Worm (Caenorhabditis elegans) whole organism, young adult: ENCODE measurements around the gene vha-19.
A peak's percentile ranks its signal among the peaks of the same experiment; 100 is the strongest.

Source experiments
- B0261.1 ChIP-seq: sonication (generic microtip); optimal IDR thresholded peaks from 2 replicates; lab custom pipeline; 2016; ENCODE audit warnings: mild to moderate bottlenecking, missing genetic modification characterization, moderate library complexity, missing compliant biosample characterization
- F33H1.4 ChIP-seq: fragments of 200-800 bp; sonication (Bioruptor generic); IDR thresholded peaks from 2 replicates; pipeline ENCODE4 v1.3.6; 2022; ENCODE audit warnings: missing genetic modification reagents, missing genetic modification characterization, missing compliant biosample characterization
- F49E8.2 ChIP-seq: sonication (generic microtip); optimal IDR thresholded peaks from 3 replicates; lab custom pipeline; 2017; ENCODE audit warnings: missing genetic modification characterization, mild to moderate bottlenecking, missing compliant biosample characterization, antibody characterized with exemption, moderate library complexity; ENCODE audit not compliant: insufficient read depth
- F52B5.7 ChIP-seq: sonication (generic microtip); optimal IDR thresholded peaks from 2 replicates; lab custom pipeline; 2016; ENCODE audit warnings: mild to moderate bottlenecking, missing genetic modification characterization, missing compliant biosample characterization
- F55B11.4 ChIP-seq: sonication (generic microtip); optimal IDR thresholded peaks from 2 replicates; lab custom pipeline; 2016; ENCODE audit warnings: missing compliant biosample characterization, missing genetic modification characterization, borderline replicate concordance; ENCODE audit not compliant: insufficient read depth
- F57C9.4 ChIP-seq: sonication (generic microtip); optimal IDR thresholded peaks from 2 replicates; lab custom pipeline; 2017; ENCODE audit warnings: mild to moderate bottlenecking, missing genetic modification characterization, missing compliant biosample characterization
- K11D2.4 ChIP-seq: fragments of 200-800 bp; sonication (Bioruptor generic); IDR thresholded peaks from 2 replicates; pipeline ENCODE4 v1.3.6; 2022; ENCODE audit warnings: missing genetic modification reagents, missing genetic modification characterization, missing compliant biosample characterization
- K12H6.12 ChIP-seq: fragments of 200-800 bp; sonication (Bioruptor generic); optimal IDR thresholded peaks from 2 replicates; lab custom pipeline; 2018; ENCODE audit warnings: mild to moderate bottlenecking, missing genetic modification characterization, missing compliant biosample characterization
- T07F8.4 ChIP-seq: sonication (generic microtip); optimal IDR thresholded peaks from 2 replicates; lab custom pipeline; 2016; ENCODE audit warnings: mild to moderate bottlenecking, missing genetic modification characterization, moderate library complexity, missing compliant biosample characterization
- Y67H2A.10 ChIP-seq: fragments of 200-800 bp; sonication (Bioruptor generic); conservative IDR thresholded peaks from 2 replicates; pipeline ENCODE4 v1.3.6; 2022; ENCODE audit warnings: missing genetic modification reagents, missing genetic modification characterization, missing compliant biosample characterization
- ama-1 ChIP-seq, 3 experiments: fragments of 150-350 bp in 1 of 3; sonication (generic microtip) in 2 of 3; optimal IDR thresholded peaks; 2 replicates each; lab custom pipeline; 2014 to 2018; ENCODE audit warnings: missing biosample characterization in 2 of 3, missing genetic modification characterization in 2 of 3, missing genetic modification reagents in 2 of 3
- aptf-2 ChIP-seq: fragments of 200-800 bp; sonication (Bioruptor generic); conservative IDR thresholded peaks from 2 replicates; pipeline ENCODE4 v1.3.6; 2022; ENCODE audit warnings: missing genetic modification reagents, missing genetic modification characterization, missing compliant biosample characterization
- aptf-3 ChIP-seq: fragments of 200-800 bp; sonication (Bioruptor generic); IDR thresholded peaks from 2 replicates; pipeline ENCODE4 v1.3.6; 2022; ENCODE audit warnings: missing genetic modification characterization, missing compliant biosample characterization
- athp-1 ChIP-seq: sonication (generic microtip); optimal IDR thresholded peaks from 2 replicates; lab custom pipeline; 2017; ENCODE audit warnings: mild to moderate bottlenecking, missing genetic modification characterization, missing compliant biosample characterization
- attf-3 ChIP-seq: fragments of 200-800 bp; sonication (Bioruptor generic); conservative IDR thresholded peaks from 2 replicates; pipeline ENCODE4 v1.3.6; 2022; ENCODE audit warnings: missing genetic modification reagents, missing genetic modification characterization, missing compliant biosample characterization
- bed-1 ChIP-seq: fragments of 200-800 bp; sonication (Bioruptor generic); IDR thresholded peaks from 2 replicates; pipeline ENCODE4 v1.3.6; 2022; ENCODE audit warnings: missing genetic modification reagents, missing genetic modification characterization, missing compliant biosample characterization
- ceh-100 ChIP-seq: fragments of 200-800 bp; sonication (Bioruptor generic); IDR thresholded peaks from 2 replicates; pipeline ENCODE4 v1.3.6; 2022; ENCODE audit warnings: missing genetic modification reagents, missing genetic modification characterization, missing compliant biosample characterization
- ceh-40 ChIP-seq: fragments of 200-800 bp; sonication (Bioruptor generic); IDR thresholded peaks from 2 replicates; pipeline ENCODE4 v1.3.6; 2022; ENCODE audit warnings: missing genetic modification characterization, missing compliant biosample characterization
- ceh-79 ChIP-seq: sonication (generic microtip); optimal IDR thresholded peaks from 2 replicates; lab custom pipeline; 2017; ENCODE audit warnings: mild to moderate bottlenecking, missing genetic modification characterization, missing compliant biosample characterization
- ceh-91 ChIP-seq: fragments of 200-800 bp; sonication (Bioruptor generic); IDR thresholded peaks from 2 replicates; pipeline ENCODE4 v1.3.6; 2022; ENCODE audit warnings: missing genetic modification reagents, missing genetic modification characterization, missing compliant biosample characterization
- chd-7 ChIP-seq: sonication (generic microtip); optimal IDR thresholded peaks from 2 replicates; lab custom pipeline; 2016; ENCODE audit warnings: mild to moderate bottlenecking, missing genetic modification characterization, moderate library complexity, missing compliant biosample characterization
- dpff-1 ChIP-seq: sonication (generic microtip); optimal IDR thresholded peaks from 2 replicates; lab custom pipeline; 2017; ENCODE audit warnings: mild to moderate bottlenecking, missing genetic modification characterization, missing compliant biosample characterization
- egl-18 ChIP-seq: fragments of 200-800 bp; sonication (Bioruptor generic); IDR thresholded peaks from 2 replicates; pipeline ENCODE4 v1.3.6; 2022; ENCODE audit warnings: missing genetic modification reagents, missing genetic modification characterization, missing compliant biosample characterization
- ets-4 ChIP-seq: fragments of 200-800 bp; sonication (Bioruptor generic); optimal IDR thresholded peaks from 2 replicates; lab custom pipeline; 2018; ENCODE audit warnings: mild to moderate bottlenecking, missing genetic modification characterization, missing compliant biosample characterization
- him-1 ChIP-seq: sonication (generic microtip); optimal IDR thresholded peaks from 2 replicates; lab custom pipeline; 2016; ENCODE audit warnings: missing genotype, missing genetic modification reagents, missing genetic modification characterization, missing compliant biosample characterization
- hlh-12 ChIP-seq: sonication (generic microtip); optimal IDR thresholded peaks from 2 replicates; lab custom pipeline; 2016; ENCODE audit warnings: missing genetic modification characterization, missing compliant biosample characterization
- hsf-1 ChIP-seq: fragments of 200-800 bp; sonication (Bioruptor generic); IDR thresholded peaks from 2 replicates; pipeline ENCODE4 v1.3.6; 2022; ENCODE audit warnings: missing genetic modification reagents, missing genetic modification characterization, missing compliant biosample characterization
- lag-1 ChIP-seq: fragments of 200-800 bp; sonication (Bioruptor generic); IDR thresholded peaks from 2 replicates; pipeline ENCODE4 v1.3.6; 2022; ENCODE audit warnings: missing genetic modification reagents, missing genetic modification characterization, missing compliant biosample characterization
- lin-40 ChIP-seq: sonication (generic microtip); optimal IDR thresholded peaks from 2 replicates; lab custom pipeline; 2016; ENCODE audit warnings: missing genetic modification characterization, mild to moderate bottlenecking, missing compliant biosample characterization, missing genotype, missing genetic modification reagents
- lsl-1 ChIP-seq: fragments of 200-800 bp; sonication (Bioruptor generic); optimal IDR thresholded peaks from 2 replicates; lab custom pipeline; 2018; ENCODE audit warnings: mild to moderate bottlenecking, missing genetic modification characterization, moderate library complexity, missing compliant biosample characterization
- lsy-27 ChIP-seq: sonication (generic microtip); optimal IDR thresholded peaks from 2 replicates; lab custom pipeline; 2017; ENCODE audit warnings: missing genetic modification characterization, mild to moderate bottlenecking, missing compliant biosample characterization, antibody characterized with exemption, missing genotype, borderline replicate concordance; ENCODE audit not compliant: insufficient read depth
- madf-10 ChIP-seq: sonication (generic microtip); optimal IDR thresholded peaks from 2 replicates; lab custom pipeline; 2016; ENCODE audit warnings: mild to moderate bottlenecking, missing genetic modification characterization, missing compliant biosample characterization
- mcd-1 ChIP-seq: fragments of 200-800 bp; sonication (Bioruptor generic); IDR thresholded peaks from 2 replicates; pipeline ENCODE4 v1.3.6; 2022; ENCODE audit warnings: missing genetic modification reagents, missing genetic modification characterization, missing compliant biosample characterization
- nhr-80 ChIP-seq: sonication (generic microtip); optimal IDR thresholded peaks from 2 replicates; lab custom pipeline; 2016; ENCODE audit warnings: missing genetic modification characterization, missing compliant biosample characterization
- nhr-90 ChIP-seq: sonication (generic microtip); optimal IDR thresholded peaks from 2 replicates; lab custom pipeline; 2016; ENCODE audit warnings: missing genotype, mild to moderate bottlenecking, missing genetic modification characterization, missing compliant biosample characterization
- pha-4 ChIP-seq: fragments of 150-350 bp; sonication (generic microtip); optimal IDR thresholded peaks from 2 replicates; lab custom pipeline; 2014; ENCODE audit warnings: missing biosample characterization, missing genetic modification reagents, missing genetic modification characterization
- sdz-38 ChIP-seq: sonication (generic microtip); optimal IDR thresholded peaks from 2 replicates; lab custom pipeline; 2016; ENCODE audit warnings: missing genotype, missing genetic modification characterization, missing compliant biosample characterization
- sea-2 ChIP-seq: fragments of 200-800 bp; sonication (Bioruptor generic); IDR thresholded peaks from 2 replicates; pipeline ENCODE4 v1.3.6; 2022; ENCODE audit warnings: missing genetic modification characterization, missing compliant biosample characterization
- snpc-1.3 ChIP-seq: sonication (generic microtip); optimal IDR thresholded peaks from 2 replicates; lab custom pipeline; 2017; ENCODE audit warnings: missing genetic modification characterization, mild to moderate bottlenecking, missing compliant biosample characterization, antibody characterized with exemption, moderate library complexity, missing genotype, missing genetic modification reagents; ENCODE audit not compliant: insufficient read depth
- somi-1 ChIP-seq: fragments of 200-800 bp; sonication (Bioruptor generic); optimal IDR thresholded peaks from 2 replicates; lab custom pipeline; 2018; ENCODE audit warnings: mild to moderate bottlenecking, missing genetic modification characterization, missing compliant biosample characterization
- sptf-2 ChIP-seq: fragments of 200-800 bp; sonication (Bioruptor generic); optimal IDR thresholded peaks from 2 replicates; lab custom pipeline; 2018; ENCODE audit warnings: mild to moderate bottlenecking, missing genetic modification characterization, missing compliant biosample characterization
- tbp1 ChIP-seq: fragments of 200-800 bp; sonication (Bioruptor generic); optimal IDR thresholded peaks from 2 replicates; lab custom pipeline; 2018; ENCODE audit warnings: mild to moderate bottlenecking, missing genetic modification characterization, missing compliant biosample characterization
- tlf-1 ChIP-seq: fragments of 200-800 bp; sonication (Bioruptor generic); optimal IDR thresholded peaks from 2 replicates; lab custom pipeline; 2018; ENCODE audit warnings: mild to moderate bottlenecking, missing genetic modification characterization, missing compliant biosample characterization
- zfh-2 ChIP-seq: fragments of 200-800 bp; sonication (Bioruptor generic); conservative IDR thresholded peaks from 2 replicates; pipeline ENCODE4 v1.3.6; 2022; ENCODE audit warnings: missing genetic modification reagents, missing genetic modification characterization, missing compliant biosample characterization
- ztf-18 ChIP-seq: sonication (generic microtip); optimal IDR thresholded peaks from 2 replicates; lab custom pipeline; 2016; ENCODE audit warnings: missing genotype, mild to moderate bottlenecking, missing genetic modification characterization, missing compliant biosample characterization
- ztf-28 ChIP-seq: fragments of 200-800 bp; sonication (Bioruptor generic); IDR thresholded peaks from 2 replicates; pipeline ENCODE4 v1.3.6; 2022; ENCODE audit warnings: missing genetic modification reagents, missing genetic modification characterization, missing compliant biosample characterization

vha-19 gene

DNA sequence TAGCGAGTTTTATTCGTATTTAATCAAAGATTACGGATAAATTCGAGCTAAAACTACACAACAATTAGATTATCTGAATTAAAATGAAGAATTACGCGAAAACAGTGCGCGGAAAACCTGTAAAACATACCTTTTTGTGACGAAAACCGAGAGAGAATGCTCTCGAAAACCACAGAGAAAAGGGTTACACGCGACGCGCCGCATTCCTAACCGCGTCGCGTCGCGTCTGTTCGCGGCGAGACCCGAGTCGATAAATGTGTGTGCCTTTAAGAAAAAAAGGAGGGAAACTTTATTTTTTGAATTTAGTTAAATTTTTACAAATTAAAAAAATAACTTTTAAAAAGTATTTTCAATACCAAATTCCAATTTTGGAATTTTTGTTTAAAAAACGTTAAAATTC is 30.3 kb upstream of the vha-19 start, which contains the start of gene hrpa-1 (continued):
- no peak for TF ChIP-seq ceh-100 (GFP tag; lab: Robert Waterston, UW)
- TF ChIP-seq athp-1 (tag; lab: Kevin White, UChicago), result no peak
- peak; percentile 51 for TF ChIP-seq madf-10 (tag; lab: Kevin White, UChicago)
- no peak for TF ChIP-seq zfh-2 (GFP tag; lab: Robert Waterston, UW)
- no peak for TF ChIP-seq nhr-80 (tag; lab: Kevin White, UChicago)
- no peak for TF ChIP-seq pha-4 (tag; lab: Kevin White, UChicago)
- TF ChIP-seq him-1, result peak; percentile 9
- TF ChIP-seq F55B11.4 (tag; lab: Kevin White, UChicago), result no peak
- no peak for TF ChIP-seq ets-4 (GFP tag; lab: Kevin White, UChicago)
- no peak for TF ChIP-seq sea-2 (GFP tag; lab: Robert Waterston, UW)
- TF ChIP-seq sdz-38, result no peak
- TF ChIP-seq aptf-3 (GFP tag; lab: Robert Waterston, UW), result no peak
- no peak for TF ChIP-seq ceh-40
- no peak for TF ChIP-seq B0261.1 (tag; lab: Kevin White, UChicago)
- no peak for TF ChIP-seq sptf-2 (GFP tag; lab: Kevin White, UChicago)
- TF ChIP-seq ama-1 (optimal IDR thresholded peaks at IDR 0.05; lab: Kevin White, UChicago), result no peak
- no peak for TF ChIP-seq ama-1 (GFP tag; optimal IDR thresholded peaks at IDR 0.05; lab: Kevin White, UChicago)
- TF ChIP-seq mcd-1 (GFP tag; lab: Robert Waterston, UW), result peak; percentile 87
- TF ChIP-seq F57C9.4, result no peak
- no peak for TF ChIP-seq somi-1 (GFP tag; lab: Kevin White, UChicago)
- TF ChIP-seq lin-40 (tag; lab: Kevin White, UChicago), result peak; percentile 71
- peak; percentile 43 for TF ChIP-seq tlf-1 (GFP tag; lab: Kevin White, UChicago)
- no peak for TF ChIP-seq chd-7 (tag; lab: Kevin White, UChicago)
- peak; percentile 83 for TF ChIP-seq hsf-1
- no peak for TF ChIP-seq ceh-79
- no peak for TF ChIP-seq T07F8.4 (tag; lab: Kevin White, UChicago)
- peak; percentile 54 for TF ChIP-seq lsl-1 (GFP tag; lab: Kevin White, UChicago)
- TF ChIP-seq nhr-90, result no peak
- no peak for TF ChIP-seq dpff-1
- peak; percentile 49; the same call in 1 of the 2 replicates for TF ChIP-seq attf-3
- TF ChIP-seq F49E8.2, result peak; percentile 33
- TF ChIP-seq Y67H2A.10 (GFP tag; lab: Robert Waterston, UW), result no peak
- peak; percentile 97 for TF ChIP-seq F33H1.4
- peak; percentile 55; the same call in 1 of the 2 replicates for TF ChIP-seq K11D2.4 (GFP tag; lab: Robert Waterston, UW)
- no peak for TF ChIP-seq ztf-28 (GFP tag; lab: Robert Waterston, UW)
- peak; percentile 52 for TF ChIP-seq snpc-1.3 (tag; lab: Kevin White, UChicago)
- TF ChIP-seq lsy-27 (tag; lab: Kevin White, UChicago), result no peak
- no peak for TF ChIP-seq K12H6.12 (tag; lab: Kevin White, UChicago)
- peak; percentile 56 for TF ChIP-seq tbp1 (GFP tag; lab: Kevin White, UChicago)

ce11 chrIV:3341170-3341569 is 27.8 kb upstream of the vha-19 start, which contains the start of gene F42A6.2:
Gene F42A6.2, plus strand, starts transcription at chrIV:3341470.
- TF ChIP-seq ceh-91 (GFP tag; lab: Robert Waterston, UW), result no peak
- TF ChIP-seq F52B5.7, result no peak
- TF ChIP-seq hlh-12 (tag; lab: Kevin White, UChicago), result no peak
- TF ChIP-seq egl-18 (GFP tag; lab: Robert Waterston, UW), result no peak
- TF ChIP-seq bed-1 (GFP tag; lab: Robert Waterston, UW), result no peak
- TF ChIP-seq Y67H2A.10 (GFP tag; lab: Robert Waterston, UW), result no peak
- no peak for TF ChIP-seq ztf-18 (tag; lab: Kevin White, UChicago)
- no peak for TF ChIP-seq lag-1 (GFP tag; lab: Robert Waterston, UW)
- TF ChIP-seq ama-1 (optimal IDR thresholded peaks at IDR 0.05; lab: Kevin White, UChicago), result no peak
- TF ChIP-seq ama-1 (GFP tag; optimal IDR thresholded peaks at IDR 0.05; lab: Kevin White, UChicago), result no peak
- no peak for TF ChIP-seq aptf-2 (GFP tag; lab: Robert Waterston, UW)
- TF ChIP-seq madf-10 (tag; lab: Kevin White, UChicago), result no peak
- TF ChIP-seq, all 124 proteins: peak for 0
